Fruit fly (Drosophila melanogaster) whole organism, embryonic: ENCODE data around the gene CG15537.

ENCODE experiments used
- Ada2b ChIP-seq: fragments of 200-800 bp; sonication (Bioruptor generic); IDR thresholded peaks from 2 replicates; pipeline ENCODE4 v1.3.6; 2022; ENCODE audit warnings: missing biosample characterization, missing genetic modification characterization
- CG10979 ChIP-seq: fragments of 200-800 bp; sonication (Bioruptor generic); optimal IDR thresholded peaks from 2 replicates; lab custom pipeline; 2018; ENCODE audit warnings: missing biosample characterization, mild to moderate bottlenecking, missing genetic modification characterization, moderate library complexity
- CG11504 ChIP-seq: fragments of 200-800 bp; sonication (Bioruptor generic); optimal IDR thresholded peaks from 3 replicates; lab custom pipeline; 2019; ENCODE audit warnings: missing biosample characterization, mild to moderate bottlenecking, missing genetic modification characterization, moderate library complexity
- CG15696 ChIP-seq: fragments of 200-800 bp; sonication (Bioruptor generic); optimal IDR thresholded peaks from 2 replicates; lab custom pipeline; 2019; ENCODE audit warnings: missing biosample characterization, mild to moderate bottlenecking, missing genetic modification characterization, moderate library complexity
- CG17359 ChIP-seq: fragments of 200-800 bp; sonication (Bioruptor generic); optimal IDR thresholded peaks from 3 replicates; lab custom pipeline; 2018; ENCODE audit warnings: missing biosample characterization, mild to moderate bottlenecking, missing genetic modification characterization, moderate library complexity
- CG17361 ChIP-seq: fragments of 200-800 bp; sonication (Bioruptor generic); IDR thresholded peaks from 3 replicates; pipeline ENCODE4 v1.3.6; 2022; ENCODE audit warnings: missing biosample characterization, missing genetic modification characterization
- CG18599 ChIP-seq: fragments of 200-800 bp; sonication (Bioruptor generic); optimal IDR thresholded peaks from 3 replicates; lab custom pipeline; 2017; ENCODE audit warnings: missing biosample characterization, missing genetic modification characterization, mild to moderate bottlenecking, moderate library complexity, missing genetic modification reagents
- CG2678 ChIP-seq: fragments of 200-800 bp; sonication (Bioruptor generic); optimal IDR thresholded peaks from 3 replicates; lab custom pipeline; 2019; ENCODE audit warnings: missing biosample characterization, mild to moderate bottlenecking, missing genetic modification characterization, moderate library complexity
- CG2712 ChIP-seq: fragments of 200-800 bp; optimal IDR thresholded peaks from 3 replicates; lab custom pipeline; 2019; ENCODE audit warnings: missing biosample characterization, mild to moderate bottlenecking, missing genetic modification characterization, moderate library complexity
- CG30403 ChIP-seq: fragments of 200-800 bp; sonication (Bioruptor generic); optimal IDR thresholded peaks from 3 replicates; lab custom pipeline; 2016; ENCODE audit warnings: missing biosample characterization, missing genetic modification characterization
- CG31441 ChIP-seq: fragments of 200-800 bp; sonication (Bioruptor generic); IDR thresholded peaks from 2 replicates; pipeline ENCODE4 v1.3.6; 2022; ENCODE audit warnings: missing biosample characterization, missing genetic modification characterization
- CG3281 ChIP-seq: fragments of 200-800 bp; sonication (Bioruptor generic); optimal IDR thresholded peaks from 3 replicates; lab custom pipeline; 2017; ENCODE audit warnings: missing biosample characterization, mild to moderate bottlenecking, missing genetic modification characterization
- CG42726 ChIP-seq: fragments of 200-800 bp; sonication (Bioruptor generic); IDR thresholded peaks from 2 replicates; pipeline ENCODE4 v1.3.6; 2022; ENCODE audit warnings: missing biosample characterization, missing genetic modification characterization; ENCODE audit not compliant: partially characterized antibody
- CG7357 ChIP-seq: fragments of 200-800 bp; sonication (Bioruptor generic); IDR thresholded peaks from 3 replicates; pipeline ENCODE4 v1.3.6; 2022; ENCODE audit warnings: missing biosample characterization, missing genetic modification characterization
- CG9215 ChIP-seq: fragments of 200-800 bp; sonication (Bioruptor generic); IDR thresholded peaks from 2 replicates; pipeline ENCODE4 v1.3.6; 2022; ENCODE audit warnings: missing biosample characterization, missing genetic modification characterization
- CG9727 ChIP-seq: fragments of 200-800 bp; sonication (Bioruptor generic); optimal IDR thresholded peaks from 3 replicates; lab custom pipeline; 2017; ENCODE audit warnings: missing biosample characterization, mild to moderate bottlenecking, missing genetic modification characterization
- D19A ChIP-seq: fragments of 200-800 bp; optimal IDR thresholded peaks from 3 replicates; lab custom pipeline; 2019; ENCODE audit warnings: missing biosample characterization, mild to moderate bottlenecking, missing genetic modification characterization, moderate library complexity
- Dfd ChIP-seq, 2 experiments: fragments of >200 bp; optimal IDR thresholded peaks; 2 replicates each; lab custom pipeline; 2017; ENCODE audit warnings: missing biosample characterization in 2 of 2, missing genetic modification characterization in 2 of 2
- Ets65A ChIP-seq: fragments of 200-800 bp; sonication (Bioruptor generic); peaks from one replicate; lab custom pipeline; 2016; ENCODE audit warnings: missing biosample characterization, missing genetic modification characterization
- Fer2 ChIP-seq: fragments of 200-800 bp; sonication (Bioruptor generic); optimal IDR thresholded peaks from 2 replicates; lab custom pipeline; 2018; ENCODE audit warnings: missing biosample characterization, mild to moderate bottlenecking, missing genetic modification characterization, moderate library complexity
- Fer3 ChIP-seq: fragments of 200-800 bp; sonication (Bioruptor generic); optimal IDR thresholded peaks from 2 replicates; lab custom pipeline; 2018; ENCODE audit warnings: missing biosample characterization, mild to moderate bottlenecking, missing genetic modification characterization, moderate library complexity
- HLH4C ChIP-seq: fragments of 200-800 bp; sonication (Bioruptor generic); IDR thresholded peaks from 3 replicates; pipeline ENCODE4 v1.3.6; 2022; ENCODE audit warnings: missing biosample characterization, missing genetic modification characterization; ENCODE audit not compliant: partially characterized antibody
- Lpt ChIP-seq: fragments of >200 bp; optimal IDR thresholded peaks from 2 replicates; lab custom pipeline; 2018; ENCODE audit warnings: missing biosample characterization, missing genetic modification characterization
- MESR4 ChIP-seq: fragments of 200-800 bp; sonication (Bioruptor generic); optimal IDR thresholded peaks from 2 replicates; lab custom pipeline; 2018; ENCODE audit warnings: missing biosample characterization, mild to moderate bottlenecking, missing genetic modification characterization, moderate library complexity
- Med ChIP-seq: fragments of 200-800 bp; sonication (Bioruptor generic); peaks from one replicate; lab custom pipeline; 2016; ENCODE audit warnings: missing biosample characterization, missing genetic modification characterization, mild to moderate bottlenecking, inconsistent platforms, moderate library complexity
- Nf-YB ChIP-seq: fragments of 200-800 bp; sonication (Bioruptor generic); optimal IDR thresholded peaks from 3 replicates; lab custom pipeline; 2019; ENCODE audit warnings: missing biosample characterization, mild to moderate bottlenecking, missing genetic modification characterization, moderate library complexity
- Xbp1 ChIP-seq: fragments of 200-800 bp; sonication (Bioruptor generic); optimal IDR thresholded peaks from 3 replicates; lab custom pipeline; 2016; ENCODE audit warnings: missing biosample characterization, mild to moderate bottlenecking, missing genetic modification characterization
- Xrp1 ChIP-seq: fragments of 200-800 bp; sonication (Bioruptor generic); IDR thresholded peaks from 2 replicates; pipeline ENCODE4 v1.3.6; 2022; ENCODE audit warnings: missing biosample characterization, missing genetic modification characterization
- ara ChIP-seq: fragments of 200-800 bp; sonication (Bioruptor generic); IDR thresholded peaks from 2 replicates; pipeline ENCODE4 v1.3.6; 2022; ENCODE audit warnings: missing biosample characterization, missing genetic modification characterization
- corto ChIP-seq: fragments of 200-800 bp; sonication (Bioruptor generic); optimal IDR thresholded peaks from 2 replicates; lab custom pipeline; 2016; ENCODE audit warnings: missing biosample characterization, mild to moderate bottlenecking, missing genetic modification characterization, moderate library complexity
- eve ChIP-seq, 2 experiments: fragments of >200 bp; optimal IDR thresholded peaks; 2 replicates each; lab custom pipeline; 2017; ENCODE audit warnings: missing biosample characterization in 2 of 2, missing genetic modification characterization in 2 of 2
- fd3F ChIP-seq: fragments of 200-800 bp; sonication (Bioruptor generic); optimal IDR thresholded peaks from 2 replicates; lab custom pipeline; 2018; ENCODE audit warnings: missing biosample characterization, mild to moderate bottlenecking, missing genetic modification characterization, moderate library complexity
- fd96Cb ChIP-seq: fragments of 200-800 bp; sonication (Bioruptor generic); optimal IDR thresholded peaks from 2 replicates; lab custom pipeline; 2018; ENCODE audit warnings: missing biosample characterization, mild to moderate bottlenecking, missing genetic modification characterization, moderate library complexity
- gcm2 ChIP-seq: fragments of 200-800 bp; sonication (Bioruptor generic); optimal IDR thresholded peaks from 2 replicates; lab custom pipeline; 2016; ENCODE audit warnings: missing biosample characterization, missing genetic modification characterization
- lola ChIP-seq, 3 experiments: fragments of >200 bp in 2 of 3; fragments of 200-800 bp in 1 of 3; sonication (Bioruptor generic) in 1 of 3; optimal IDR thresholded peaks; 2 replicates each; lab custom pipeline; 2017 to 2019; ENCODE audit warnings: missing biosample characterization in 3 of 3, missing genetic modification characterization in 3 of 3, mild to moderate bottlenecking in 1 of 3, moderate library complexity in 1 of 3
- pita ChIP-seq: fragments of 200-800 bp; sonication (Bioruptor generic); optimal IDR thresholded peaks from 2 replicates; lab custom pipeline; 2017; ENCODE audit warnings: missing biosample characterization, mild to moderate bottlenecking, missing genetic modification characterization
- prd ChIP-seq, 3 experiments: fragments of >200 bp in 2 of 3; fragments of 200-800 bp in 1 of 3; sonication (Bioruptor generic) in 1 of 3; optimal IDR thresholded peaks in 2 of 3; IDR thresholded peaks in 1 of 3; 2 replicates in 2 of 3; 3 replicates in 1 of 3; pipeline versions ENCODE4 v1.3.6 to Lab custom; 2017 to 2022; ENCODE audit warnings: missing biosample characterization in 1 of 3, missing genetic modification characterization in 1 of 3
- row ChIP-seq: fragments of 200-800 bp; sonication (Bioruptor generic); IDR thresholded peaks from 3 replicates; pipeline ENCODE4 v1.3.6; 2022; ENCODE audit warnings: missing biosample characterization, missing genetic modification characterization
- sens ChIP-seq: fragments of 200-800 bp; sonication (Bioruptor generic); peaks from one replicate; lab custom pipeline; 2016; ENCODE audit warnings: missing biosample characterization, missing genetic modification characterization
- seq ChIP-seq: fragments of 200-800 bp; sonication (Bioruptor generic); IDR thresholded peaks from 2 replicates; pipeline ENCODE4 v1.3.6; 2022; ENCODE audit warnings: missing biosample characterization, missing genetic modification characterization
- slbo ChIP-seq: fragments of 200-800 bp; sonication (Bioruptor generic); IDR thresholded peaks from 2 replicates; pipeline ENCODE4 v1.3.6; 2022; ENCODE audit warnings: missing biosample characterization, missing genetic modification characterization
- tap ChIP-seq: fragments of 200-800 bp; optimal IDR thresholded peaks from 3 replicates; lab custom pipeline; 2019; ENCODE audit warnings: missing biosample characterization, mild to moderate bottlenecking, missing genetic modification characterization, moderate library complexity
- trem ChIP-seq: fragments of 200-800 bp; optimal IDR thresholded peaks from 3 replicates; lab custom pipeline; 2019; ENCODE audit warnings: missing biosample characterization, mild to moderate bottlenecking, missing genetic modification characterization, moderate library complexity
- vnd ChIP-seq: fragments of 200-800 bp; sonication (Bioruptor generic); IDR thresholded peaks from 3 replicates; pipeline ENCODE4 v1.3.6; 2022; ENCODE audit warnings: missing biosample characterization, missing genetic modification characterization; ENCODE audit not compliant: partially characterized antibody
- zen ChIP-seq: fragments of 200-800 bp; sonication (Bioruptor generic); optimal IDR thresholded peaks from 3 replicates; lab custom pipeline; 2018; ENCODE audit warnings: missing biosample characterization, mild to moderate bottlenecking, missing genetic modification characterization, moderate library complexity
- zfh1 ChIP-seq: fragments of 200-800 bp; sonication (Bioruptor generic); IDR thresholded peaks from 3 replicates; pipeline ENCODE4 v1.3.6; 2022; ENCODE audit warnings: missing biosample characterization, missing genetic modification characterization

The CG15537 gene

dm6 chr3R:30406482-30406881 lies 36.9 kb downstream of the CG15537 start:
- TF ChIP-seq HLH4C (GFP tag; lab: Robert Waterston, UW), result 0 out of 3 replicates have a peak, but pooled peaks have one; percentile 25
- no peak for TF ChIP-seq Fer2 (tag; lab: Kevin White, UChicago)
- peak; percentile 85 for TF ChIP-seq Ets65A (GFP tag; lab: Kevin White, UChicago)

dm6 chr3R:30393909-30394308 lies 49.5 kb downstream of the CG15537 start:
- TF ChIP-seq row (GFP tag; lab: Robert Waterston, UW), result peak; percentile 24; the same call in 1 of the 3 replicates
- TF ChIP-seq Dfd (GFP tag; optimal IDR thresholded peaks at IDR 0.05; lab: Kevin White, UChicago), result no peak
- no peak for TF ChIP-seq CG15696 (tag; lab: Kevin White, UChicago)
- peak; percentile 71 for TF ChIP-seq sens (GFP tag; lab: Kevin White, UChicago)
- TF ChIP-seq D19A, result peak; percentile 88
- no peak for TF ChIP-seq MESR4 (GFP tag; lab: Kevin White, UChicago)
- TF ChIP-seq gcm2 (GFP tag; lab: Kevin White, UChicago), result no peak
- no peak for TF ChIP-seq Med (GFP tag; lab: Kevin White, UChicago)
- TF ChIP-seq Nf-YB (GFP tag; lab: Kevin White, UChicago), result no peak
- no peak for TF ChIP-seq CG17361 (GFP tag; lab: Robert Waterston, UW)
- TF ChIP-seq pita (GFP tag; lab: Kevin White, UChicago), result no peak
- no peak for TF ChIP-seq CG10979 (tag; lab: Kevin White, UChicago)
- no peak for TF ChIP-seq vnd (GFP tag; lab: Robert Waterston, UW)
- TF ChIP-seq Lpt (GFP tag; lab: Kevin White, UChicago), result no peak
- TF ChIP-seq CG42726 (GFP tag; lab: Robert Waterston, UW), result no peak
- TF ChIP-seq CG2678, result no peak

dm6 chr3R:30391950-30392349 lies 51.4 kb downstream of the CG15537 start:
- peak; percentile 34; the same call in 1 of the 2 replicates for TF ChIP-seq ara (GFP tag; lab: Robert Waterston, UW)
- peak; percentile 41 for TF ChIP-seq zen (tag; lab: Kevin White, UChicago)
- TF ChIP-seq CG30403, result peak; percentile 7
- TF ChIP-seq Fer3 (tag; lab: Kevin White, UChicago), result no peak
- no peak for TF ChIP-seq CG3281 (GFP tag; lab: Kevin White, UChicago)
- peak; percentile 32 for TF ChIP-seq CG2712 (tag; lab: Kevin White, UChicago)
- peak; percentile 6 for TF ChIP-seq CG11504 (tag; lab: Kevin White, UChicago)
- no peak for TF ChIP-seq prd (optimal IDR thresholded peaks at IDR 0.05; lab: Kevin White, UChicago)
- peak; percentile 64; the same call in 2 of the 3 replicates for TF ChIP-seq prd (GFP tag; IDR thresholded peaks at IDR 0.05; lab: Robert Waterston, UW)
- TF ChIP-seq row (GFP tag; lab: Robert Waterston, UW), result peak; percentile 26; the same call in 1 of the 3 replicates
- TF ChIP-seq lola (GFP tag; optimal IDR thresholded peaks at IDR 0.05; lab: Kevin White, UChicago), result peak in 1 of 3 experiments; percentile 2
- TF ChIP-seq sens (GFP tag; lab: Kevin White, UChicago), result peak; percentile 87
- no peak for TF ChIP-seq CG17359 (tag; lab: Kevin White, UChicago)
- TF ChIP-seq CG7357 (GFP tag; lab: Robert Waterston, UW), result no peak
- TF ChIP-seq tap (tag; lab: Kevin White, UChicago), result peak; percentile 6
- peak; percentile 1 for TF ChIP-seq trem (tag; lab: Kevin White, UChicago)
- TF ChIP-seq zfh1 (GFP tag; lab: Robert Waterston, UW), result peak; percentile 62; the same call in 2 of the 3 replicates
- TF ChIP-seq slbo (GFP tag; lab: Robert Waterston, UW), result 0 out of 2 replicates have a peak, but pooled peaks have one; percentile 23
- TF ChIP-seq Ets65A (GFP tag; lab: Kevin White, UChicago), result peak; percentile 74
- no peak for TF ChIP-seq corto (GFP tag; lab: Kevin White, UChicago)
- TF ChIP-seq fd96Cb (tag; lab: Kevin White, UChicago), result peak; percentile 19
- no peak for TF ChIP-seq CG9215 (GFP tag; lab: Robert Waterston, UW)
- TF ChIP-seq Xrp1 (GFP tag; lab: Robert Waterston, UW), result peak; percentile 59
- TF ChIP-seq Xbp1 (GFP tag; lab: Kevin White, UChicago), result peak; percentile 6
- TF ChIP-seq CG18599 (GFP tag; lab: Kevin White, UChicago), result peak; percentile 6
- TF ChIP-seq CG9727 (GFP tag; lab: Kevin White, UChicago), result peak; percentile 34
- no peak for TF ChIP-seq Ada2b
- TF ChIP-seq CG31441 (GFP tag; lab: Robert Waterston, UW), result 0 out of 2 replicates have a peak, but pooled peaks have one; percentile 14
- TF ChIP-seq fd3F (GFP tag; lab: Kevin White, UChicago), result no peak
- TF ChIP-seq seq, result 0 out of 2 replicates have a peak, but pooled peaks have one; percentile 28
- peak in 1 of 2 experiments; percentile 45 for TF ChIP-seq eve (GFP tag; optimal IDR thresholded peaks at IDR 0.05; lab: Kevin White, UChicago)
